Worm (Caenorhabditis elegans): Measurements from ENCODE around the gene nas-12.

DNA sequence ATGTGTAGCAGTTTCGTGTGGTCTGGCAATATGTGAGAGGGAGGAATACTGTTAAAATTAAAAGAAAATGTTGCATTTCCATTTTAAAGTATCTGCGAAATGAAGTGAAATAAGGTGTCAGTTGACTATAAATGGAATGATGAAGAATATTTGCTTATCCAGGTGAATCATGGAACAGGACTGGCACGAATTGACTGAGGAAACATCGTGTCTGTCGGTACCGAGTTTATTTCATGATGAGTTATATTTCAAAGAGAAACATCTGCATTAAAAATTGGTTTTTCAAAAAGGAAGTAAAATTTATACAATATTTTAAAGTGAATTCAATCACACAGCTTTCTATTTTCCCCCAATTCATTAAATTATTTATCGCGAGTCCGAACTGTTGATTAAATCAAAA is 3.7 kb downstream of the nas-12 start, which contains the start of gene F01G10.6:
- no peak for TF ChIP-seq W03F9.2 (tag; optimal IDR thresholded peaks at IDR 0.05)
- no peak for TF ChIP-seq dao-5 (tag; optimal IDR thresholded peaks at IDR 0.05)
- TF ChIP-seq him-1 (tag; optimal IDR thresholded peaks at IDR 0.05), result no peak
